Fruit fly (Drosophila melanogaster) whole organism, embryonic: ENCODE data around the gene CG17233.

ENCODE experiments used
- ATbp ChIP-seq: fragments of 200-800 bp; sonication (Bioruptor generic); optimal IDR thresholded peaks from 2 replicates; lab custom pipeline; 2017; ENCODE audit warnings: missing biosample characterization, mild to moderate bottlenecking, missing genetic modification characterization, missing genetic modification reagents
- CG10431 ChIP-seq: fragments of 200-800 bp; sonication (Bioruptor generic); optimal IDR thresholded peaks from 3 replicates; lab custom pipeline; 2018; ENCODE audit warnings: missing biosample characterization, mild to moderate bottlenecking, missing genetic modification characterization
- CG11085 ChIP-seq: fragments of 200-800 bp; sonication (Bioruptor generic); IDR thresholded peaks from 2 replicates; pipeline ENCODE4 v1.3.6; 2022; ENCODE audit warnings: missing biosample characterization, missing genetic modification characterization
- CG11695 ChIP-seq: fragments of 200-800 bp; sonication (Bioruptor generic); IDR thresholded peaks from 3 replicates; pipeline ENCODE4 v1.3.6; 2022; ENCODE audit warnings: missing biosample characterization, missing genetic modification characterization
- CG13424 ChIP-seq: fragments of 200-800 bp; sonication (Bioruptor generic); optimal IDR thresholded peaks from 2 replicates; lab custom pipeline; 2019; ENCODE audit warnings: missing biosample characterization, mild to moderate bottlenecking, missing genetic modification characterization, moderate library complexity
- CG17361 ChIP-seq: fragments of 200-800 bp; sonication (Bioruptor generic); IDR thresholded peaks from 3 replicates; pipeline ENCODE4 v1.3.6; 2022; ENCODE audit warnings: missing biosample characterization, missing genetic modification characterization
- CG17568 ChIP-seq: fragments of 200-800 bp; sonication (Bioruptor generic); optimal IDR thresholded peaks from 2 replicates; lab custom pipeline; 2018; ENCODE audit warnings: missing biosample characterization, mild to moderate bottlenecking, missing genetic modification characterization, moderate library complexity
- CG2889 ChIP-seq: fragments of 200-800 bp; sonication (Bioruptor generic); IDR thresholded peaks from 3 replicates; pipeline ENCODE4 v1.3.6; 2022; ENCODE audit warnings: missing biosample characterization, missing genetic modification characterization
- CG3407 ChIP-seq: fragments of 200-800 bp; sonication (Bioruptor generic); optimal IDR thresholded peaks from 2 replicates; lab custom pipeline; 2018; ENCODE audit warnings: missing biosample characterization, mild to moderate bottlenecking, missing genetic modification characterization
- CG34224 ChIP-seq: fragments of 200-800 bp; sonication (Bioruptor generic); IDR thresholded peaks from 3 replicates; pipeline ENCODE4 v1.3.6; 2022; ENCODE audit warnings: missing biosample characterization, missing genetic modification characterization; ENCODE audit not compliant: partially characterized antibody
- CG3995 ChIP-seq: fragments of 200-800 bp; sonication (Bioruptor generic); optimal IDR thresholded peaks from 3 replicates; lab custom pipeline; 2016; ENCODE audit warnings: missing biosample characterization, missing genetic modification characterization
- CG4707 ChIP-seq: fragments of 200-800 bp; sonication (Bioruptor generic); optimal IDR thresholded peaks from 2 replicates; lab custom pipeline; 2018; ENCODE audit warnings: missing biosample characterization, mild to moderate bottlenecking, missing genetic modification characterization, moderate library complexity
- CG5245 ChIP-seq: fragments of 200-800 bp; sonication (Bioruptor generic); optimal IDR thresholded peaks from 3 replicates; lab custom pipeline; 2016; ENCODE audit warnings: missing biosample characterization, missing genetic modification characterization
- CG5953 ChIP-seq: fragments of 200-800 bp; sonication (Bioruptor generic); IDR thresholded peaks from 2 replicates; pipeline ENCODE4 v1.3.6; 2022; ENCODE audit warnings: missing biosample characterization, missing genetic modification characterization
- CG6175 ChIP-seq: fragments of 200-800 bp; sonication (Bioruptor generic); IDR thresholded peaks from 3 replicates; pipeline ENCODE4 v1.3.6; 2022; ENCODE audit warnings: missing biosample characterization, missing genetic modification characterization
- CG6689 ChIP-seq: fragments of 200-800 bp; sonication (Bioruptor generic); IDR thresholded peaks from 2 replicates; pipeline ENCODE4 v1.3.6; 2022; ENCODE audit warnings: missing biosample characterization, missing genetic modification characterization
- CG7556 ChIP-seq: fragments of 200-800 bp; sonication (Bioruptor generic); optimal IDR thresholded peaks from 2 replicates; lab custom pipeline; 2017; ENCODE audit warnings: missing biosample characterization, mild to moderate bottlenecking, missing genetic modification characterization
- CG7839 ChIP-seq: fragments of 200-800 bp; sonication (Bioruptor generic); optimal IDR thresholded peaks from 3 replicates; lab custom pipeline; 2018; ENCODE audit warnings: missing biosample characterization, mild to moderate bottlenecking, missing genetic modification characterization, moderate library complexity
- CG8478 ChIP-seq: fragments of >200 bp; optimal IDR thresholded peaks from 2 replicates; lab custom pipeline; 2018
- CG9817 ChIP-seq: fragments of 200-800 bp; sonication (Bioruptor generic); optimal IDR thresholded peaks from 2 replicates; lab custom pipeline; 2018; ENCODE audit warnings: missing biosample characterization, mild to moderate bottlenecking, missing genetic modification characterization, moderate library complexity
- CG9876 ChIP-seq: fragments of 200-800 bp; sonication (Bioruptor generic); optimal IDR thresholded peaks from 2 replicates; lab custom pipeline; 2016; ENCODE audit warnings: missing biosample characterization, missing genetic modification characterization
- CkIIα-i1 ChIP-seq: fragments of 200-800 bp; sonication (Bioruptor generic); IDR thresholded peaks from 2 replicates; pipeline ENCODE4 v1.3.6; 2022; ENCODE audit warnings: missing biosample characterization, missing genetic modification characterization
- Ets65A ChIP-seq: fragments of 200-800 bp; sonication (Bioruptor generic); peaks from one replicate; lab custom pipeline; 2016; ENCODE audit warnings: missing biosample characterization, missing genetic modification characterization
- Ets97D ChIP-seq: fragments of 200-800 bp; sonication (Bioruptor generic); optimal IDR thresholded peaks from 3 replicates; lab custom pipeline; 2016; ENCODE audit warnings: missing biosample characterization, missing genetic modification characterization
- Gsc ChIP-seq: fragments of 200-800 bp; sonication (Bioruptor generic); IDR thresholded peaks from 2 replicates; pipeline ENCODE4 v1.3.6; 2022; ENCODE audit warnings: missing biosample characterization, missing genetic modification characterization
- H2.0 ChIP-seq: fragments of 200-800 bp; sonication (Bioruptor generic); IDR thresholded peaks from 2 replicates; pipeline ENCODE4 v1.3.6; 2022; ENCODE audit warnings: missing biosample characterization, missing genetic modification characterization
- Hand ChIP-seq: fragments of 200-800 bp; sonication (Bioruptor generic); optimal IDR thresholded peaks from 2 replicates; lab custom pipeline; 2017; ENCODE audit warnings: mild to moderate bottlenecking, missing biosample characterization, missing genetic modification reagents, missing genetic modification characterization
- HmgD ChIP-seq: fragments of 200-800 bp; sonication (Bioruptor generic); optimal IDR thresholded peaks from 3 replicates; lab custom pipeline; 2016; ENCODE audit warnings: missing biosample characterization, missing genetic modification characterization
- Jarid2 ChIP-seq: fragments of 200-800 bp; sonication (Bioruptor generic); optimal IDR thresholded peaks from 3 replicates; lab custom pipeline; 2017; ENCODE audit warnings: mild to moderate bottlenecking, missing biosample characterization, missing genetic modification reagents, missing genetic modification characterization
- MBD-R2 ChIP-seq: fragments of 200-800 bp; sonication (Bioruptor generic); IDR thresholded peaks from 2 replicates; pipeline ENCODE4 v1.3.6; 2022; ENCODE audit warnings: missing biosample characterization, missing genetic modification characterization
- Mad ChIP-seq: fragments of 200-800 bp; sonication (Bioruptor generic); optimal IDR thresholded peaks from 2 replicates; lab custom pipeline; 2016; ENCODE audit warnings: missing biosample characterization, missing genetic modification characterization
- Mrtf ChIP-seq: fragments of 200-800 bp; sonication (Bioruptor generic); IDR thresholded peaks from 3 replicates; pipeline ENCODE4 v1.3.6; 2022; ENCODE audit warnings: missing biosample characterization, missing genetic modification characterization
- NC2α ChIP-seq: fragments of 200-800 bp; sonication (Bioruptor generic); optimal IDR thresholded peaks from 2 replicates; lab custom pipeline; 2016; ENCODE audit warnings: missing biosample characterization, missing genetic modification characterization
- Oaz ChIP-seq: fragments of 200-800 bp; sonication (Bioruptor generic); IDR thresholded peaks from 2 replicates; pipeline ENCODE4 v1.3.6; 2022; ENCODE audit warnings: missing biosample characterization, missing genetic modification characterization
- PHDP ChIP-seq: fragments of 200-800 bp; sonication (Bioruptor generic); optimal IDR thresholded peaks from 3 replicates; lab custom pipeline; 2018; ENCODE audit warnings: missing biosample characterization, mild to moderate bottlenecking, missing genetic modification characterization, moderate library complexity
- Sox100B ChIP-seq: fragments of 200-800 bp; sonication (Bioruptor generic); optimal IDR thresholded peaks from 3 replicates; lab custom pipeline; 2018; ENCODE audit warnings: missing biosample characterization, mild to moderate bottlenecking, missing genetic modification characterization
- ac ChIP-seq: fragments of 200-800 bp; sonication (Bioruptor generic); optimal IDR thresholded peaks from 3 replicates; lab custom pipeline; 2017; ENCODE audit warnings: missing biosample characterization, mild to moderate bottlenecking, missing genetic modification characterization
- bigmax ChIP-seq: fragments of 200-800 bp; sonication (Bioruptor generic); optimal IDR thresholded peaks from 2 replicates; lab custom pipeline; 2018; ENCODE audit warnings: missing biosample characterization, mild to moderate bottlenecking, missing genetic modification characterization
- croc ChIP-seq: fragments of 200-800 bp; sonication (Bioruptor generic); conservative IDR thresholded peaks from 3 replicates; pipeline ENCODE4 v1.3.6; 2022; ENCODE audit warnings: missing biosample characterization, missing genetic modification characterization
- fd96Cb ChIP-seq: fragments of 200-800 bp; sonication (Bioruptor generic); optimal IDR thresholded peaks from 2 replicates; lab custom pipeline; 2018; ENCODE audit warnings: missing biosample characterization, mild to moderate bottlenecking, missing genetic modification characterization, moderate library complexity
- grn ChIP-seq: fragments of 200-800 bp; sonication (Bioruptor generic); optimal IDR thresholded peaks from 3 replicates; lab custom pipeline; 2017; ENCODE audit warnings: missing biosample characterization, missing genetic modification characterization
- h ChIP-seq: fragments of >200 bp; optimal IDR thresholded peaks from 2 replicates; lab custom pipeline; 2017
- ind ChIP-seq: fragments of 200-800 bp; sonication (Bioruptor generic); optimal IDR thresholded peaks from 3 replicates; lab custom pipeline; 2016; ENCODE audit warnings: missing biosample characterization, missing genetic modification characterization
- lola ChIP-seq, 3 experiments: fragments of >200 bp in 2 of 3; fragments of 200-800 bp in 1 of 3; sonication (Bioruptor generic) in 1 of 3; optimal IDR thresholded peaks; 2 replicates each; lab custom pipeline; 2017 to 2019; ENCODE audit warnings: missing biosample characterization in 3 of 3, missing genetic modification characterization in 3 of 3, mild to moderate bottlenecking in 1 of 3, moderate library complexity in 1 of 3
- mam ChIP-seq: fragments of 200-800 bp; sonication (Bioruptor generic); optimal IDR thresholded peaks from 3 replicates; lab custom pipeline; 2016; ENCODE audit warnings: missing biosample characterization, missing genetic modification characterization
- mld ChIP-seq: fragments of 200-800 bp; sonication (Bioruptor generic); IDR thresholded peaks from 3 replicates; pipeline ENCODE4 v1.3.6; 2022; ENCODE audit warnings: missing biosample characterization, missing genetic modification characterization; ENCODE audit not compliant: partially characterized antibody
- pan ChIP-seq, 4 experiments: fragments of >200 bp in 3 of 4; fragments of 200-800 bp in 1 of 4; sonication (Bioruptor generic) in 1 of 4; optimal IDR thresholded peaks in 3 of 4; IDR thresholded peaks in 1 of 4; 2 replicates each; pipeline versions ENCODE4 v1.3.6 to Lab custom; 2017 to 2022; ENCODE audit warnings: missing biosample characterization in 2 of 4, missing genetic modification characterization in 2 of 4, mixed read lengths in 1 of 4
- slp2 ChIP-seq: fragments of 200-800 bp; sonication (Bioruptor generic); optimal IDR thresholded peaks from 2 replicates; lab custom pipeline; 2016; ENCODE audit warnings: missing biosample characterization, missing genetic modification characterization
- so ChIP-seq: fragments of 200-800 bp; sonication (Bioruptor generic); IDR thresholded peaks from 3 replicates; pipeline ENCODE4 v1.3.6; 2022; ENCODE audit warnings: missing biosample characterization, missing genetic modification characterization
- unc-4 ChIP-seq: fragments of 200-800 bp; sonication (Bioruptor generic); IDR thresholded peaks from 2 replicates; pipeline ENCODE4 v1.3.6; 2022; ENCODE audit warnings: missing biosample characterization, missing genetic modification characterization; ENCODE audit not compliant: partially characterized antibody

Gene CG17233

DNA sequence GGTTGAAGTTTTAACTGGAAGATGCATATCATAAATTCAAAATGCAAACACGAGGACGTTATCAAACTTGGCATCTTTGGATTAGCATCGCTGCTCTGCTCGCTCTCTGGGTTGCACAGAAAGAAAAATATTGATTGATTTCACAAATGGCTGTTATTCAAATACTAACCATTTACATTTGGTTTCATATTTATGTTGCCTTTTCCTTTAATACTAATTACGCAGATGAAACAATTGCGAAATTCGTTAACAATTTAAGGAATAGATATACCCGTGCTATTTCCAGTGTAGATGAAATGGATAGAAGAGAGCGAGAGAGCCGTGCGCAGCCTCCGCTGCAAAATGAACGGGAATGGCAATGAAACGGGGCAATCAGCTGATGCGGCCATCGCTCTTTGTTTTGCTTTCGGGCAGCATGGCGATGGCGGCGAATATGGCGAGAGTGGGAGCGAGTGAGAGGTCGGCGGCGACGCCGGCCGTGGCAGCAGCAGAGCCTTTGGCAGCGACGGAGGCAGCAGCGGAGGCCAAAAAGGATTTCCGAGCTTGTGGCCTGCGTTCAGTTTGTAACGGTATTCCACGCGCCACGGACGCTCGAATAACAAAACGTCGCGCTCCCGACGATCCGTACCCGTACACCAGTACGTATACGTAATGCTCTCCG lies 5.9 kb upstream of the CG17233 start, which contains the start of gene rdgC (continued):
- peak; percentile 97 for TF ChIP-seq CG7839
- TF ChIP-seq CG17568 (GFP tag; lab: Kevin White, UChicago) = peak; percentile 94
- TF ChIP-seq Mrtf (GFP tag; lab: Robert Waterston, UW) = peak; percentile 96
- TF ChIP-seq NC2α (GFP tag; lab: Kevin White, UChicago) = peak; percentile 87
- peak; percentile 97 for TF ChIP-seq mam (GFP tag; lab: Kevin White, UChicago)
- TF ChIP-seq Oaz (GFP tag; lab: Robert Waterston, UW) = peak; percentile 94
- peak; percentile 96 for TF ChIP-seq CG17361
- peak; percentile 94 for TF ChIP-seq Sox100B (GFP tag; lab: Kevin White, UChicago)
- TF ChIP-seq H2.0 (GFP tag; lab: Robert Waterston, UW) = peak; percentile 94
- TF ChIP-seq mld (GFP tag; lab: Robert Waterston, UW) = no peak
- peak; percentile 94 for TF ChIP-seq Hand (GFP tag; lab: Kevin White, UChicago)
- TF ChIP-seq CG11085 = peak; percentile 90
- peak; percentile 68 for TF ChIP-seq CG3995
- peak; percentile 89 for TF ChIP-seq CG6175 (GFP tag; lab: Robert Waterston, UW)
- peak; percentile 66 for TF ChIP-seq Jarid2
- peak; percentile 93 for TF ChIP-seq CkIIα-i1 (GFP tag; lab: Robert Waterston, UW)
- peak; percentile 89 for TF ChIP-seq grn (GFP tag; lab: Kevin White, UChicago)
- TF ChIP-seq CG4707 = peak; percentile 91
- peak; percentile 95 for TF ChIP-seq ATbp (GFP tag; lab: Kevin White, UChicago)
- peak; percentile 93 for TF ChIP-seq slp2
- peak; percentile 96 for TF ChIP-seq CG11695
- TF ChIP-seq Ets65A = peak; percentile 99
- peak; percentile 89 for TF ChIP-seq MBD-R2 (GFP tag; lab: Robert Waterston, UW)
- no peak for TF ChIP-seq CG34224
- TF ChIP-seq unc-4 (GFP tag; lab: Robert Waterston, UW) = 0 out of 2 replicates have a peak, but pooled peaks have one; percentile 28
- peak; percentile 84 for TF ChIP-seq Gsc (GFP tag; lab: Robert Waterston, UW)
- TF ChIP-seq CG7556 (GFP tag; lab: Kevin White, UChicago) = peak; percentile 95
- peak; percentile 77 for TF ChIP-seq Ets97D (GFP tag; lab: Kevin White, UChicago)
- TF ChIP-seq CG6689 = peak; percentile 96
- peak; percentile 95 for TF ChIP-seq CG13424
- peak; percentile 93 for TF ChIP-seq CG5245
- peak; percentile 90 for TF ChIP-seq CG2889 (GFP tag; lab: Robert Waterston, UW)
- TF ChIP-seq so = peak; percentile 96
- peak; percentile 95 for TF ChIP-seq HmgD (GFP tag; lab: Kevin White, UChicago)
- no peak for TF ChIP-seq pan (optimal IDR thresholded peaks at IDR 0.05; lab: Kevin White, UChicago)
- TF ChIP-seq pan (GFP tag; optimal IDR thresholded peaks at IDR 0.05 in 1 of 2, IDR thresholded peaks at IDR 0.05 in 1 of 2) = peak in 1 of 2 experiments; percentile 98
- TF ChIP-seq PHDP = peak; percentile 96
- TF ChIP-seq CG9876 (GFP tag; lab: Kevin White, UChicago) = peak; percentile 92
- TF ChIP-seq CG3407 = peak; percentile 85
- TF ChIP-seq CG9817 (tag; lab: Kevin White, UChicago) = peak; percentile 91
- TF ChIP-seq CG8478 (lab: Kevin White, UChicago) = no peak
- TF ChIP-seq ac (GFP tag; lab: Kevin White, UChicago) = peak; percentile 22
- peak; percentile 87 for TF ChIP-seq croc (GFP tag; lab: Robert Waterston, UW)
- peak in 1 of 3 experiments; percentile 40 for TF ChIP-seq lola (GFP tag; optimal IDR thresholded peaks at IDR 0.05; lab: Kevin White, UChicago)
- peak; percentile 71 for TF ChIP-seq bigmax (GFP tag; lab: Kevin White, UChicago)
- TF ChIP-seq CG10431 (GFP tag; lab: Kevin White, UChicago) = no peak
- TF ChIP-seq ind (GFP tag; lab: Kevin White, UChicago) = peak; percentile 97
- TF ChIP-seq h (lab: Kevin White, UChicago) = no peak
- peak; percentile 97 for TF ChIP-seq fd96Cb
- TF ChIP-seq CG5953 (GFP tag; lab: Robert Waterston, UW) = peak; percentile 93
- TF ChIP-seq Mad (GFP tag; lab: Kevin White, UChicago) = peak; percentile 85
